Worm (Caenorhabditis elegans): ENCODE measurements around the gene pot-1.

The pot-1 gene

DNA sequence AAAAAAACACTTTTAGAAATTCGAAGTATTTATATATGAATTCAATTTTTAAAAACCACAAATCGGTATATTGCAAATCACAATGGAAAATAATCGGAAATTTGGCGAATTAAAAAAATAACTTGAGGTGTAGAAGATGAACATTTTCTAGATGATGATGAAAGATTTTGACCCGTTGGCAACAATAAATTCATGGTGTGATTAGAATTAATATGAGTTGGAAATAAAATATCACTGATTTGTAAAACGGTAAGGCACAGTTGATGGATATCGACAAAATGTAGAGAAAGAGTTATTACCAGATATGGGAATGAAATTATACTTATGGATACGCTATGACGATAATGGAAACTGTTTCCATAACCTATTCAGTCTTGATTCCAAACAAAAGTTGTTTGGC is 21.2 kb downstream of the pot-1 start:
- TF ChIP-seq nhr-28 (tag; optimal IDR thresholded peaks at IDR 0.05) (no peak), drap-1 (GFP tag; optimal IDR thresholded peaks at IDR 0.05) (no peak), snpc-4 (tag; optimal IDR thresholded peaks at IDR 0.05) (no peak), elt-1 (tag; optimal IDR thresholded peaks at IDR 0.05; ENCODE audit: borderline replicate concordance, insufficient read depth) (no peak), nhr-237 (tag; optimal IDR thresholded peaks at IDR 0.05) (no peak), tbx-8 (GFP tag; optimal IDR thresholded peaks at IDR 0.05) (no peak), M03D4.4 (tag; optimal IDR thresholded peaks at IDR 0.05) (no peak), sptf-1 (tag; optimal IDR thresholded peaks at IDR 0.05) (no peak), lin-13 (tag; optimal IDR thresholded peaks at IDR 0.05) (no peak), cnd-1 (tag; optimal IDR thresholded peaks at IDR 0.05) (no peak), ham-2 (GFP tag; optimal IDR thresholded peaks at IDR 0.05) (no peak), mls-2 (tag; optimal IDR thresholded peaks at IDR 0.05) (no peak)

DNA sequence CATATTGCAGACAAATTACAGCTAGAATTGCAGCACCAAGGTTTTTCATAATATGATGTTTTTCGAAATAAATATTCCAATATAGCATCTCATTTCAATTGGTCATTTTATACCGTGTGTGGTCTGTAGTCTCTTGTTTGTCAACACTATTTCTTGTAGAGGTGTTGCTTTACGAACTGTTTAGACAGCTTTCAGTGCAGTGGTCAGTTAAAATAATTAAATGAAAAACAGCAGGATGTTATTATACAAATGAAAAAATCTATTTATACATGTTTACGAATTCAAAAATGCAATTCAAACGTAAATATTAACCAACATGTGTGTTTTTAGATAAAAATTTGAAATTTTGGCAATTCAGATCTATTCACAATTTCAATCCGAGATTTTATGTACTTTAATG is 21.7 kb downstream of the pot-1 start, which contains the start of gene B0280.7:
B0280.7 (minus strand) TSS at position 101 of the 400 bp plus-strand sequence.
- TF ChIP-seq unc-39 (tag; optimal IDR thresholded peaks at IDR 0.05) = no peak
- no peak for TF ChIP-seq cnd-1 (tag; optimal IDR thresholded peaks at IDR 0.05)
- no peak for TF ChIP-seq ceh-43 (GFP tag; optimal IDR thresholded peaks at IDR 0.05)

DNA sequence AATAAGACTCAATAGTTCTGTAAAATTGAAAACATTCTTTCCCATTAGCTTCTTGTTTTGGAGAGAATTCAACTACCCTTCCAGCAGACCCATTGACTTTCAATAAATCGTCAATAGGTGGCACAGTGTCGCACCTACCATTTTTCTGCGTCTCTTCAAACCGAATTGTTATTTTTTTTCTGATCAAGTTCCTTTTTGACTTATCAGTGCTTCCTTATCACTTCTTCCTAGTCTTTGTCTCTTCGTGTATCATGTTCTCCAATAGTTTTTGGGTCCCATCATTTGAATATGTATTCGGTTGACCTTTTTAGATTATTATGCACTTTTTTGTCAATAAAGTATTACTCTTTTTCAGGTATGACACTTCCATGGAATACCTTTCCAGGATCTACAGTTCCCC is 25.5 kb downstream of the pot-1 start, which contains the start of gene odd-1:
odd-1 (plus strand) TSS at position 349 of the 400 bp plus-strand sequence.
- TF ChIP-seq unc-39 (tag; optimal IDR thresholded peaks at IDR 0.05) = no peak
- TF ChIP-seq nhr-28 (tag; optimal IDR thresholded peaks at IDR 0.05) = no peak
- no peak for TF ChIP-seq lin-32 (GFP tag; optimal IDR thresholded peaks at IDR 0.05)
- no peak for TF ChIP-seq hlh-1 (tag; optimal IDR thresholded peaks at IDR 0.05)
- TF ChIP-seq mls-2 (tag; optimal IDR thresholded peaks at IDR 0.05) = no peak
- TF ChIP-seq elt-3 (tag; optimal IDR thresholded peaks at IDR 0.05) = no peak
- TF ChIP-seq nhr-237 (tag; optimal IDR thresholded peaks at IDR 0.05) = no peak
- TF ChIP-seq ceh-83 (GFP tag; optimal IDR thresholded peaks at IDR 0.05) = no peak
- no peak for TF ChIP-seq ceh-43 (GFP tag; optimal IDR thresholded peaks at IDR 0.05)
- TF ChIP-seq drap-1 (GFP tag; optimal IDR thresholded peaks at IDR 0.05) = no peak
- TF ChIP-seq blmp-1 (tag; optimal IDR thresholded peaks at IDR 0.05) = no peak
- no peak for TF ChIP-seq mab-5 (tag; optimal IDR thresholded peaks at IDR 0.05)
- no peak for TF ChIP-seq mep-1 (tag; optimal IDR thresholded peaks at IDR 0.05)
- no peak for TF ChIP-seq M03D4.4 (tag; optimal IDR thresholded peaks at IDR 0.05)
- no peak for TF ChIP-seq flh-1 (GFP tag; optimal IDR thresholded peaks at IDR 0.05)
- no peak for TF ChIP-seq unc-62 (GFP tag; optimal IDR thresholded peaks at IDR 0.05)
- no peak for TF ChIP-seq lin-13 (tag; optimal IDR thresholded peaks at IDR 0.05)
- TF ChIP-seq sem-2 (GFP tag; optimal IDR thresholded peaks at IDR 0.05) = no peak
- no peak for TF ChIP-seq nhr-12 (tag; optimal IDR thresholded peaks at IDR 0.05)

DNA sequence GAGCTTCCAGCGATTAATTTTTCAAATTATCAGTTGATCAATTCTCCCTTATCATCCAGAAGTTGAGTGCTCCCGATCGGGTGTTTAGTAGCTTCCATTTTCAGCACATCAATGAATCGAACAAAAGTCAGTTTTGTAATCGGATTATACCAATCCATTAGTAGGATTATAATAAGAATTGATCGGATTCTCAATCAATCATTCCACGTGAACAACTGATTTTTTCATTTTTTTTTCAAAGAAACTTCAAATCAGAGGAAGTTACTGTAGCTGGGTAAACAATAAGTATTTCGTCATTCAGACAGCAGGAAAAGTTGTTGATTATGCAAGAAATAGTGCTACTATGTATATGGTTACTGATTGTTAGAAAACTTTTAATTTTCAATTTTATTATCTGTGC is 26.6 kb downstream of the pot-1 start:
- no peak for TF ChIP-seq ceh-43 (GFP tag; optimal IDR thresholded peaks at IDR 0.05)
- no peak for TF ChIP-seq ztf-11 (tag; optimal IDR thresholded peaks at IDR 0.05)
- no peak for TF ChIP-seq pha-4 (tag; optimal IDR thresholded peaks at IDR 0.05)
- no peak for TF ChIP-seq cnd-1 (tag; optimal IDR thresholded peaks at IDR 0.05)
- no peak for TF ChIP-seq sptf-1 (tag; optimal IDR thresholded peaks at IDR 0.05)
- TF ChIP-seq snpc-4 (tag; optimal IDR thresholded peaks at IDR 0.05) = no peak

DNA sequence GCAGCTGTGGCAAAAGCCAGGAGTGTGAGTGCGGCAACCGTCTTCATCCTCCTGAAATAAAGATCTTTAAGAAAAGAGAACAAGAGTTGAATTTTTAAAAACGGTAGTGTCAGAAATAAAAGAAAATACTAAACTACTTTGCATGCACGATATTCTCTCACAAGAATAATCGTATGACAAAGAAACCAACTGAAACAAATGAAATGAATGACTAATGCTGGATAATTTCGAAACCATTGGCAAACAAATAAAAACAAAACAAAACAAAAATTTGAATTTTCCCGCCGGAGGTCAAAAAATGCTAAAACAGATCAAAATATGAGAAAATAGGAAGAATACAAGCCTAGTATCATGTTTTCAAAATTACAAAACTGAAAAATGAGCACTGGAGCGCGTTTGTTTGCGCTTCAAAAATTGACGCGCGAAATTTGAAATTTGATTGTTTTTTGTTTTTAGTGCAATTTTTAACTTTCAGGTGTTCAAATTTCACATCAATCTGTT is 29.5 kb downstream of the pot-1 start, which contains the start of gene cpg-2:
cpg-2 (minus strand) TSS at position 51 of the 501 bp plus-strand sequence.
- TF ChIP-seq mab-5 (tag; optimal IDR thresholded peaks at IDR 0.05) = no peak
- no peak for TF ChIP-seq ceh-39 (tag; optimal IDR thresholded peaks at IDR 0.05)
- TF ChIP-seq drap-1 (GFP tag; optimal IDR thresholded peaks at IDR 0.05) = no peak
- TF ChIP-seq ces-1 (GFP tag; optimal IDR thresholded peaks at IDR 0.05) = no peak
- no peak for TF ChIP-seq cnd-1 (tag; optimal IDR thresholded peaks at IDR 0.05)
- no peak for TF ChIP-seq sem-2 (GFP tag; optimal IDR thresholded peaks at IDR 0.05)
- no peak for TF ChIP-seq unc-39 (tag; optimal IDR thresholded peaks at IDR 0.05)
- no peak for TF ChIP-seq bed-3 (GFP tag; optimal IDR thresholded peaks at IDR 0.05)
- TF ChIP-seq elt-3 (tag; optimal IDR thresholded peaks at IDR 0.05) = no peak
- TF ChIP-seq mls-2 (tag; optimal IDR thresholded peaks at IDR 0.05) = no peak
- TF ChIP-seq blmp-1 (tag; optimal IDR thresholded peaks at IDR 0.05) = no peak
- no peak for TF ChIP-seq zip-8 (tag; optimal IDR thresholded peaks at IDR 0.05)
- no peak for TF ChIP-seq lsy-2 (tag; optimal IDR thresholded peaks at IDR 0.05)
- no peak for TF ChIP-seq nhr-12 (tag; optimal IDR thresholded peaks at IDR 0.05)
- TF ChIP-seq nhr-237 (tag; optimal IDR thresholded peaks at IDR 0.05) = no peak
- no peak for TF ChIP-seq lin-13 (tag; optimal IDR thresholded peaks at IDR 0.05)
- TF ChIP-seq nhr-76 (tag; optimal IDR thresholded peaks at IDR 0.05) = no peak
- no peak for TF ChIP-seq ham-2 (GFP tag; optimal IDR thresholded peaks at IDR 0.05)
- TF ChIP-seq elt-1 (tag; optimal IDR thresholded peaks at IDR 0.05; ENCODE audit: borderline replicate concordance, insufficient read depth) = no peak

All from whole organism, mixed stage, embryonic.